Worm (Caenorhabditis elegans) whole organism, late embryonic: ENCODE results near the gene lgc-58.

Source experiments
- dve-1 ChIP-seq: sonication (generic microtip); optimal IDR thresholded peaks from 2 replicates; lab custom pipeline; 2017; ENCODE audit warnings: antibody characterized with exemption, mild to moderate bottlenecking, missing genetic modification characterization, missing compliant biosample characterization
- hlh-15 ChIP-seq: sonication (generic microtip); optimal IDR thresholded peaks from 2 replicates; lab custom pipeline; 2016; ENCODE audit warnings: missing genetic modification characterization, missing compliant biosample characterization

- TF ChIP-seq dve-1 (tag; lab: Kevin White, UChicago) (no peak), hlh-15 (no peak)
These were observed 32.0 kb upstream of the lgc-58 start for ce11 chrX:6043283-6043682.
